Worm (Caenorhabditis elegans) whole organism, mixed stage, embryonic: ENCODE results near the gene dmsr-15.

ENCODE experiments used
- M03D4.4 ChIP-seq: sonication (generic microtip); optimal IDR thresholded peaks from 2 replicates; lab custom pipeline; 2017; ENCODE audit warnings: mild to moderate bottlenecking, missing genetic modification characterization, missing compliant biosample characterization
- blmp-1 ChIP-seq: fragments of 150-350 bp; optimal IDR thresholded peaks from 2 replicates; lab custom pipeline; 2014; ENCODE audit warnings: missing biosample characterization, missing genetic modification characterization
- ceh-39 ChIP-seq: fragments of 150-350 bp; optimal IDR thresholded peaks from 2 replicates; lab custom pipeline; 2014; ENCODE audit warnings: missing biosample characterization, missing genetic modification characterization
- ceh-43 ChIP-seq: fragments of 200-800 bp; sonication (Bioruptor generic); optimal IDR thresholded peaks from 2 replicates; lab custom pipeline; 2018; ENCODE audit warnings: mild to moderate bottlenecking, missing genetic modification characterization, moderate library complexity, missing compliant biosample characterization
- ceh-83 ChIP-seq: fragments of 200-800 bp; sonication (Bioruptor generic); optimal IDR thresholded peaks from 2 replicates; lab custom pipeline; 2018; ENCODE audit warnings: mild to moderate bottlenecking, missing genetic modification characterization, missing compliant biosample characterization
- ces-1 ChIP-seq: fragments of 150-350 bp; optimal IDR thresholded peaks from 2 replicates; lab custom pipeline; 2014; ENCODE audit warnings: missing biosample characterization, missing genetic modification reagents, missing genetic modification characterization
- cnd-1 ChIP-seq: fragments of 200-800 bp; sonication (Bioruptor generic); optimal IDR thresholded peaks from 2 replicates; lab custom pipeline; 2018; ENCODE audit warnings: mild to moderate bottlenecking, missing genetic modification characterization, missing compliant biosample characterization
- drap-1 ChIP-seq: fragments of 200-800 bp; sonication (Bioruptor generic); optimal IDR thresholded peaks from 3 replicates; lab custom pipeline; 2018; ENCODE audit warnings: mild to moderate bottlenecking, missing genetic modification characterization, missing compliant biosample characterization
- elt-1 ChIP-seq: sonication (generic microtip); optimal IDR thresholded peaks from 2 replicates; lab custom pipeline; 2017; ENCODE audit warnings: missing genetic modification characterization, mild to moderate bottlenecking, missing compliant biosample characterization, antibody characterized with exemption, moderate library complexity, borderline replicate concordance; ENCODE audit not compliant: insufficient read depth
- elt-3 ChIP-seq: fragments of 150-350 bp; optimal IDR thresholded peaks from 2 replicates; lab custom pipeline; 2014; ENCODE audit warnings: missing biosample characterization, missing genetic modification characterization
- ham-2 ChIP-seq: fragments of 200-800 bp; sonication (Bioruptor generic); optimal IDR thresholded peaks from 2 replicates; lab custom pipeline; 2018; ENCODE audit warnings: mild to moderate bottlenecking, missing genetic modification characterization, missing compliant biosample characterization
- hlh-1 ChIP-seq: fragments of 150-350 bp; optimal IDR thresholded peaks from 2 replicates; lab custom pipeline; 2014; ENCODE audit warnings: missing biosample characterization, missing genetic modification reagents, missing genetic modification characterization
- lin-32 ChIP-seq: fragments of 200-800 bp; sonication (Bioruptor generic); optimal IDR thresholded peaks from 2 replicates; lab custom pipeline; 2018; ENCODE audit warnings: mild to moderate bottlenecking, missing genetic modification characterization, missing compliant biosample characterization
- lsy-2 ChIP-seq: fragments of 150-350 bp; optimal IDR thresholded peaks from 2 replicates; lab custom pipeline; 2014; ENCODE audit warnings: missing biosample characterization, missing genetic modification characterization
- mab-5 ChIP-seq: fragments of 150-350 bp; optimal IDR thresholded peaks from 2 replicates; lab custom pipeline; 2014; ENCODE audit warnings: missing biosample characterization, missing genetic modification characterization
- mep-1 ChIP-seq: fragments of 150-350 bp; optimal IDR thresholded peaks from 2 replicates; lab custom pipeline; 2017; ENCODE audit warnings: missing biosample characterization, missing genetic modification reagents, missing genetic modification characterization, inconsistent platforms
- mls-2 ChIP-seq: sonication (generic microtip); optimal IDR thresholded peaks from 2 replicates; lab custom pipeline; 2016; ENCODE audit warnings: mild to moderate bottlenecking, missing genetic modification characterization, moderate library complexity, missing compliant biosample characterization
- nhr-12 ChIP-seq: fragments of 150-350 bp; optimal IDR thresholded peaks from 2 replicates; lab custom pipeline; 2014; ENCODE audit warnings: missing biosample characterization, missing genetic modification characterization
- nhr-2 ChIP-seq: fragments of 150-350 bp; optimal IDR thresholded peaks from 2 replicates; lab custom pipeline; 2014; ENCODE audit warnings: missing biosample characterization, missing genetic modification characterization
- nhr-237 ChIP-seq: fragments of 150-350 bp; optimal IDR thresholded peaks from 2 replicates; lab custom pipeline; 2014; ENCODE audit warnings: missing biosample characterization, missing genetic modification characterization
- nhr-28 ChIP-seq: fragments of 150-350 bp; optimal IDR thresholded peaks from 2 replicates; lab custom pipeline; 2014; ENCODE audit warnings: missing biosample characterization, missing genetic modification characterization
- nhr-76 ChIP-seq: sonication (generic microtip); optimal IDR thresholded peaks from 2 replicates; lab custom pipeline; 2017; ENCODE audit warnings: missing biosample characterization, missing genetic modification characterization
- pha-4 ChIP-seq: fragments of 150-350 bp; optimal IDR thresholded peaks from 2 replicates; lab custom pipeline; 2018; ENCODE audit warnings: missing biosample characterization, missing genetic modification reagents, missing genetic modification characterization
- snpc-4 ChIP-seq: fragments of 150-350 bp; optimal IDR thresholded peaks from 2 replicates; lab custom pipeline; 2014; ENCODE audit warnings: missing biosample characterization, missing genetic modification characterization
- sptf-1 ChIP-seq: sonication (generic microtip); optimal IDR thresholded peaks from 2 replicates; lab custom pipeline; 2017; ENCODE audit warnings: mild to moderate bottlenecking, missing genetic modification characterization, moderate library complexity, missing compliant biosample characterization
- tbx-8 ChIP-seq: fragments of 200-800 bp; sonication (Bioruptor generic); optimal IDR thresholded peaks from 2 replicates; lab custom pipeline; 2018; ENCODE audit warnings: mild to moderate bottlenecking, missing genetic modification characterization, moderate library complexity, missing compliant biosample characterization
- unc-120 ChIP-seq: sonication (generic microtip); optimal IDR thresholded peaks from 2 replicates; lab custom pipeline; 2017; ENCODE audit warnings: missing genetic modification characterization, missing compliant biosample characterization; ENCODE audit not compliant: poor library complexity, severe bottlenecking
- unc-39 ChIP-seq: fragments of 150-350 bp; optimal IDR thresholded peaks from 2 replicates; lab custom pipeline; 2014; ENCODE audit warnings: missing biosample characterization, missing genetic modification characterization
- unc-62 ChIP-seq: fragments of 150-350 bp; optimal IDR thresholded peaks from 2 replicates; lab custom pipeline; 2014; ENCODE audit warnings: missing biosample characterization, missing genetic modification reagents, missing genetic modification characterization
- zip-8 ChIP-seq: fragments of 150-350 bp; optimal IDR thresholded peaks from 2 replicates; lab custom pipeline; 2014; ENCODE audit warnings: missing biosample characterization, missing genetic modification characterization
- ztf-11 ChIP-seq: fragments of 150-350 bp; optimal IDR thresholded peaks from 2 replicates; lab custom pipeline; 2014; ENCODE audit warnings: missing biosample characterization, missing genetic modification characterization

Gene dmsr-15

ce11 chrV:6828786-6829185 lies at the start of gene dmsr-15:
dmsr-15 (minus strand) TSS chrV:6828886.
- TF ChIP-seq lsy-2 (tag; lab: Kevin White, UChicago) (no peak), elt-1 (no peak), unc-39 (tag; lab: Kevin White, UChicago) (no peak), hlh-1 (no peak), nhr-28 (tag; lab: Kevin White, UChicago) (no peak), pha-4 (tag; lab: Kevin White, UChicago) (no peak), zip-8 (tag; lab: Kevin White, UChicago) (no peak), blmp-1 (tag; lab: Kevin White, UChicago) (no peak), lin-32 (GFP tag; lab: Kevin White, UChicago) (no peak), mab-5 (tag; lab: Kevin White, UChicago) (no peak)

- no peak for TF ChIP-seq drap-1 (GFP tag; lab: Kevin White, UChicago)
- TF ChIP-seq unc-120 = no peak
- TF ChIP-seq cnd-1 (tag; lab: Kevin White, UChicago) = no peak
- peak; percentile 16 for TF ChIP-seq ces-1
- TF ChIP-seq nhr-28 (tag; lab: Kevin White, UChicago) = no peak
- peak; percentile 59 for TF ChIP-seq ham-2 (GFP tag; lab: Kevin White, UChicago)
- no peak for TF ChIP-seq mep-1 (tag; lab: Kevin White, UChicago)
- TF ChIP-seq ceh-83 = no peak
- TF ChIP-seq snpc-4 (tag; lab: Kevin White, UChicago) = no peak
- peak; percentile 75 for TF ChIP-seq elt-1
- TF ChIP-seq ceh-43 (GFP tag; lab: Kevin White, UChicago) = no peak
- TF ChIP-seq ceh-39 = no peak
- no peak for TF ChIP-seq blmp-1 (tag; lab: Kevin White, UChicago)
- TF ChIP-seq nhr-2 (tag; lab: Kevin White, UChicago) = no peak
- peak; percentile 0 for TF ChIP-seq pha-4 (tag; lab: Kevin White, UChicago)
Measured at ce11 chrV:6876763-6877515, 48.3 kb upstream of the dmsr-15 start.

- TF ChIP-seq M03D4.4 (no peak), sptf-1 (tag; lab: Kevin White, UChicago) (no peak), nhr-76 (tag; lab: Kevin White, UChicago) (no peak), hlh-1 (no peak), lsy-2 (tag; lab: Kevin White, UChicago) (no peak), unc-120 (no peak)
Measured at ce11 chrV:6875795-6876194, 47.1 kb upstream of the dmsr-15 start.

ce11 chrV:6874735-6875134 lies 46.0 kb upstream of the dmsr-15 start:
- TF ChIP-seq nhr-28 (tag; lab: Kevin White, UChicago) (no peak), nhr-12 (tag; lab: Kevin White, UChicago) (no peak), ces-1 (no peak), unc-62 (GFP tag; lab: Kevin White, UChicago) (peak; percentile 69), nhr-2 (tag; lab: Kevin White, UChicago) (no peak), nhr-76 (tag; lab: Kevin White, UChicago) (no peak), mab-5 (tag; lab: Kevin White, UChicago) (no peak), hlh-1 (peak; percentile 65), ceh-43 (GFP tag; lab: Kevin White, UChicago) (no peak)

- no peak for TF ChIP-seq nhr-237 (tag; lab: Kevin White, UChicago)
- TF ChIP-seq sptf-1 (tag; lab: Kevin White, UChicago) = no peak
- TF ChIP-seq nhr-28 (tag; lab: Kevin White, UChicago) = no peak
- TF ChIP-seq ceh-83 = no peak
- no peak for TF ChIP-seq mls-2 (tag; lab: Kevin White, UChicago)
- no peak for TF ChIP-seq unc-62 (GFP tag; lab: Kevin White, UChicago)
- TF ChIP-seq ceh-43 (GFP tag; lab: Kevin White, UChicago) = no peak
- no peak for TF ChIP-seq mab-5 (tag; lab: Kevin White, UChicago)
- no peak for TF ChIP-seq blmp-1 (tag; lab: Kevin White, UChicago)
- no peak for TF ChIP-seq pha-4 (tag; lab: Kevin White, UChicago)
- TF ChIP-seq ztf-11 (tag; lab: Kevin White, UChicago) = no peak
- no peak for TF ChIP-seq nhr-12 (tag; lab: Kevin White, UChicago)
- no peak for TF ChIP-seq unc-39 (tag; lab: Kevin White, UChicago)
- TF ChIP-seq unc-120 = no peak
- TF ChIP-seq cnd-1 (tag; lab: Kevin White, UChicago) = no peak
- no peak for TF ChIP-seq ham-2 (GFP tag; lab: Kevin White, UChicago)
- TF ChIP-seq elt-3 = no peak
- no peak for TF ChIP-seq snpc-4 (tag; lab: Kevin White, UChicago)
- TF ChIP-seq tbx-8 = no peak
- no peak for TF ChIP-seq elt-1
Measured at ce11 chrV:6870004-6870403, 41.3 kb upstream of the dmsr-15 start, which contains the start of gene frpr-18. frpr-18 (plus strand) TSS chrV:6870304.
